Worm (Caenorhabditis elegans) whole organism, early embryonic: ENCODE results near the gene sym-3.

ENCODE experiments used
- B0310.2 ChIP-seq: sonication (generic microtip); optimal IDR thresholded peaks from 2 replicates; lab custom pipeline; 2016; ENCODE audit warnings: mild to moderate bottlenecking, missing genetic modification characterization, missing compliant biosample characterization
- F13C5.2 ChIP-seq: sonication (generic microtip); optimal IDR thresholded peaks from 2 replicates; lab custom pipeline; 2017; ENCODE audit warnings: mild to moderate bottlenecking, missing genetic modification characterization, inconsistent platforms, missing compliant biosample characterization
- ama-1 ChIP-seq: fragments of 150-350 bp; optimal IDR thresholded peaks from 2 replicates; lab custom pipeline; 2014
- hnd-1 ChIP-seq: sonication (generic microtip); optimal IDR thresholded peaks from 2 replicates; lab custom pipeline; 2016; ENCODE audit warnings: missing genetic modification characterization, missing compliant biosample characterization
- tbx-37 ChIP-seq: fragments of 200-800 bp; sonication (Bioruptor generic); conservative IDR thresholded peaks from 2 replicates; pipeline ENCODE4 v1.3.6; 2022; ENCODE audit warnings: missing genetic modification reagents, missing genetic modification characterization, missing compliant biosample characterization
- tra-4 ChIP-seq: sonication (generic microtip); optimal IDR thresholded peaks from 2 replicates; lab custom pipeline; 2017; ENCODE audit warnings: missing genetic modification characterization, missing compliant biosample characterization

DNA sequence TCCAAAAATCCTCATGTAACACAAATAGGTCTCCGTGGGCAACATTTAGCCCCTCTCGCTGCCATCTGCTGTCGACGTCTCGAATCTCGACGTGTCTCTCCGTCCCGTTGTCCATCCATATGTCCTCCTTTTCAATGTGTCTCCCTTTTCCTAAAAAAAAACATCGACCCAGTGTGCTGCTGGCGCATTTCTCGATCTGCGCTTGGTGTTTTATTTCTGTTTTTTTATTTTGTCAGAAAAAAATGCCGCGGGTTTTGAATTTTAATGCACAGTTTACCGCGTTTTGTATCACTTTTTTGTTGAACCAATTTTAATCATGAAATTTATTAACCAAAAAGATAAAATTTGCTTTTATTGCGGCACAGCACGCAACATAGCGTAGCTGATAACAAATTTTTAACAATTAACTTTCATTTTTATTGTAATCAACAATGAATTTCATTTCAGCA lies 2.3 kb downstream of the sym-3 start:
- no peak for TF ChIP-seq ama-1 (lab: Kevin White, UChicago)
- peak; percentile 59 for TF ChIP-seq F13C5.2 (tag; lab: Kevin White, UChicago)
- no peak for TF ChIP-seq tbx-37 (GFP tag; lab: Robert Waterston, UW)
- TF ChIP-seq tra-4 (tag; lab: Kevin White, UChicago): no peak
- no peak for TF ChIP-seq B0310.2 (tag; lab: Kevin White, UChicago)
- no peak for TF ChIP-seq hnd-1 (tag; lab: Kevin White, UChicago)
